Worm (Caenorhabditis elegans): Measurements from ENCODE around the gene srab-17.

DNA sequence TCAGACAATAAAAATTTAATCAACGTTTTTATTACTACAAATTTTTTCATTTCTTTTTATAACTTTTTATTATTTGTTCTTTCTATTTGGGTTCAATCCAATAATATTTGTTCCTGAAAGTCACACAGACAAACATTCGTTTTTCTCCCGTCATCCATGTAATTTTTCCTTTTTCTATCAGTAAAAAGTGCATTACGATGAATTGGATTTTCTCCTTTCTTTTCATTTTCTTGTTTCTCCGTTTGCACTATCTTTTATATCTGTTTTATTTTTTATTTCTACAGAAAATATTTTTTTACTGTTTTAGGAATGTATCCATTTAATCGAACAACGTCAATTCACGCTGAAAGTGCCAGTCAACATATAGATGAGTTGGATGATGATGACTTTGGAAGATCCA is 31.1 kb upstream of the srab-17 start, which contains the start of gene egl-47:
- TF ChIP-seq unc-39 (tag; optimal IDR thresholded peaks at IDR 0.05) (no peak), mep-1 (tag; optimal IDR thresholded peaks at IDR 0.05) (no peak), nhr-2 (tag; optimal IDR thresholded peaks at IDR 0.05) (no peak), nhr-12 (tag; optimal IDR thresholded peaks at IDR 0.05) (no peak), nhr-76 (tag; optimal IDR thresholded peaks at IDR 0.05) (no peak), hlh-1 (tag; optimal IDR thresholded peaks at IDR 0.05) (no peak), lin-32 (GFP tag; optimal IDR thresholded peaks at IDR 0.05) (no peak), elt-3 (tag; optimal IDR thresholded peaks at IDR 0.05) (no peak), flh-1 (GFP tag; optimal IDR thresholded peaks at IDR 0.05) (no peak), pha-4 (tag; optimal IDR thresholded peaks at IDR 0.05) (no peak)
